Worm (Caenorhabditis elegans): ENCODE measurements around the gene col-37.
"Not testable (repeated sequence)": the region's sequence is repeated elsewhere in the genome, so short reads cannot be mapped to it uniquely, and the experiment has no call there.

Gene col-37

DNA sequence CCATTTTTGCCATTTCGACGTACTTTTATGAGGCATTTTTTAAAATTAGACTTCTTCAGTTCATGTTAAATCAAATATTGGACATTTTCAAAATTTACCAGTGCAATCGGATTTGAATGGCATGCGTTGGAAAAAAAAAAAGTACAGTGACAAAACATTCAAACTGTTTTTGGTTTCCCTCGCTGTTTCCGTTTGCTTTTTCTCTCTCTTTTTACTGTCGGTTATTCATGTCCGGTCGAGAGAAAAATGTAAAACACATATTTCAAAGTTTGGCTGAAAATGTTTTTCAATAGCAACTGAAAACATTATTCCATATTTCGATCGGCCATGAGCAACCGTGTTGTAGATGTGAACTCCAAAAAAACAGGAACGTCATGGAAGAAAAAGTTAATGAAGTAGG is 26.9 kb downstream of the col-37 start, which contains the start of gene C27A7.3:
C27A7.3 (plus strand) TSS at position 301 of the 400 bp plus-strand sequence.
- TF ChIP-seq mdl-1 (tag; optimal IDR thresholded peaks at IDR 0.05) (no peak), snpc-4 (tag; optimal IDR thresholded peaks at IDR 0.05) (no peak), nhr-12 (tag; optimal IDR thresholded peaks at IDR 0.05) (no peak), lsy-2 (tag; optimal IDR thresholded peaks at IDR 0.05) (no peak), F13H6.1 (tag; optimal IDR thresholded peaks at IDR 0.05) (no peak), sma-3 (GFP tag; optimal IDR thresholded peaks at IDR 0.05) (no peak), peb-1 (tag; optimal IDR thresholded peaks at IDR 0.05) (no peak), nhr-6 (tag; optimal IDR thresholded peaks at IDR 0.05) (no peak), sma-9 (GFP tag; optimal IDR thresholded peaks at IDR 0.05) (no peak), sma-9 (tag; optimal IDR thresholded peaks at IDR 0.05) (no peak), nhr-77 (tag; optimal IDR thresholded peaks at IDR 0.05) (no peak), nhr-11 (tag; optimal IDR thresholded peaks at IDR 0.05) (no peak), ceh-16 (tag; optimal IDR thresholded peaks at IDR 0.05) (no peak)

- no peak for TF ChIP-seq blmp-1 (tag; optimal IDR thresholded peaks at IDR 0.05; ENCODE audit: insufficient read depth)
- no peak for TF ChIP-seq elt-3 (tag; optimal IDR thresholded peaks at IDR 0.05)
- no peak for TF ChIP-seq alr-1 (tag; optimal IDR thresholded peaks at IDR 0.05)
- no peak for TF ChIP-seq peb-1 (tag; optimal IDR thresholded peaks at IDR 0.05)
- TF ChIP-seq ceh-82 (tag; optimal IDR thresholded peaks at IDR 0.05), result no peak
- no peak for TF ChIP-seq mbf-1 (tag; optimal IDR thresholded peaks at IDR 0.05)
- TF ChIP-seq ama-1 (optimal IDR thresholded peaks at IDR 0.05), result no peak
- no peak for TF ChIP-seq nhr-12 (tag; optimal IDR thresholded peaks at IDR 0.05)
- no peak for TF ChIP-seq dmd-4 (tag; optimal IDR thresholded peaks at IDR 0.05)
- no peak for TF ChIP-seq mdl-1 (tag; optimal IDR thresholded peaks at IDR 0.05)
- TF ChIP-seq nhr-11 (tag; optimal IDR thresholded peaks at IDR 0.05), result no peak
- TF ChIP-seq F13H6.1 (tag; optimal IDR thresholded peaks at IDR 0.05), result no peak
- TF ChIP-seq R02D3.7 (tag; optimal IDR thresholded peaks at IDR 0.05), result no peak
- no peak for TF ChIP-seq skn-1 (tag; optimal IDR thresholded peaks at IDR 0.05)
- TF ChIP-seq gmeb-1 (tag; optimal IDR thresholded peaks at IDR 0.05), result no peak
- TF ChIP-seq sma-9 (GFP tag; optimal IDR thresholded peaks at IDR 0.05), result no peak
- TF ChIP-seq sma-9 (tag; optimal IDR thresholded peaks at IDR 0.05), result no peak
- TF ChIP-seq nhr-129 (tag; optimal IDR thresholded peaks at IDR 0.05), result no peak
- TF ChIP-seq nhr-23 (tag; optimal IDR thresholded peaks at IDR 0.05), result no peak
- TF ChIP-seq unc-39 (tag; optimal IDR thresholded peaks at IDR 0.05), result no peak
Measured at ce11 chrV:12137942-12138341, 29.6 kb downstream of the col-37 start.

DNA sequence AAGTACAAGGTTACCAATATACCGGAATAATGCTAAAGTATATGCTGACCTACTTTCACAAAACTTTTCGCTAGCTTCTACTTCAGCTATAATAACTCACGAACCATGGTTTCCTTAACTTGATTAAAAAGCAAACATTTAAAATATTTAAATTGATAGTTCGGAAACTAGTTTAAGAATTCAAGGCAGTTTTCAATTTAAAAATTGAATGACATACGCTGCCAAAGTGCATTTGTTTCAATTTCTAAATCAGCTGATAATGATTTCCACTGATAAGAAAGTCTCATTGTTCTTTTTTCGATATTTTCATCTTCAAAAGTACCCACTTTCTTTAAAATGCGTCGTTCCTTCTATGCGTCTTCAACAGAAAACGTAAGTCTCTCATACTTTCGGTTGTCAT is 36.4 kb downstream of the col-37 start, which contains the start of gene enpp-1:
enpp-1 (plus strand) TSS at position 301 of the 400 bp plus-strand sequence.
- not testable (repeated sequence) for TF ChIP-seq lsy-2, egl-27, ceh-16 (tag; optimal IDR thresholded peaks at IDR 0.05)

DNA sequence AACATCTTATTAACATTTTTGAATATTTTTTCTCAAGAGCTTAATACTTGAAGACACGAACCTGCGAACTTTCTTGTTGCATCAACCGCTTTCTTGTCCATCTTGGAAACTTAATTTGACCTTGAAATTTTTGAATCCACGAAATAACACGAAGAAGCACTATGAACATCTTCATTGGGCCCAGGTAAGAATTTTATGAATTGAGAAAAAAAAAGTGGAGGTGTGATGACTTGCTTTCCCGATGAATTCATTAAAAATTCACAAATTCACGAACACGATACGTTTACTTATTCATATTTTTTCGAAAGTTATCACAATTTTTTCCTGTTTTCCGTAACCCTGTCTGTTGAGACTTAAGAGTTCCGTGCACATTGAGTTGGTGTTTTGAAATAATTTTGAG is 36.9 kb downstream of the col-37 start, which contains the start of gene C27A7.6:
C27A7.6 (minus strand) TSS at position 101 of the 400 bp plus-strand sequence.
- TF ChIP-seq skn-1, zag-1, crh-2 (tag; optimal IDR thresholded peaks at IDR 0.05): not testable (repeated sequence)

DNA sequence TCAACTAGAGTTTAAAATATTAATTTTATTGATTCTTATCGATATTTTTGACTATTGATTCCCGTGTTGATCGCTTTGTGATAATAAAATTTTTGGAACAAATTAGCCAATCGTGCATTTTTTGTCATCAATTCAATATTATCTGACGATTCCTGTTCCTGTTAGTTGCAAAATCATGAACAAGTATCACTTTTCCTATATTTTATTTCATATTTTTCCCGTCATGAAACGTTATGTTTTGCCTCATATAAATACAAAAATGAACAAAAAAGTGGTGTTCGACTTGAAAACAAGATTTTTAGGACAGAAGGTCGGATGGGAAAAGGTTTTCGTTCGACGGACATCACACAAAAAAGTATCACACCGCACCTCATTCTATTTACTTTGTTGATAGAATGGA is 46.3 kb downstream of the col-37 start, which contains the start of gene C13C4.6:
C13C4.6 (plus strand) TSS at position 301 of the 400 bp plus-strand sequence.
- TF ChIP-seq aly-2 (tag; optimal IDR thresholded peaks at IDR 0.05) (no peak), egl-27 (tag; optimal IDR thresholded peaks at IDR 0.05) (no peak), blmp-1 (tag; optimal IDR thresholded peaks at IDR 0.05; ENCODE audit: insufficient read depth) (no peak), ceh-16 (tag; optimal IDR thresholded peaks at IDR 0.05) (no peak), sem-4 (tag; optimal IDR thresholded peaks at IDR 0.05) (no peak), ama-1 (optimal IDR thresholded peaks at IDR 0.05) (no peak), elt-1 (tag; optimal IDR thresholded peaks at IDR 0.05) (no peak), elt-3 (tag; optimal IDR thresholded peaks at IDR 0.05) (no peak)

DNA sequence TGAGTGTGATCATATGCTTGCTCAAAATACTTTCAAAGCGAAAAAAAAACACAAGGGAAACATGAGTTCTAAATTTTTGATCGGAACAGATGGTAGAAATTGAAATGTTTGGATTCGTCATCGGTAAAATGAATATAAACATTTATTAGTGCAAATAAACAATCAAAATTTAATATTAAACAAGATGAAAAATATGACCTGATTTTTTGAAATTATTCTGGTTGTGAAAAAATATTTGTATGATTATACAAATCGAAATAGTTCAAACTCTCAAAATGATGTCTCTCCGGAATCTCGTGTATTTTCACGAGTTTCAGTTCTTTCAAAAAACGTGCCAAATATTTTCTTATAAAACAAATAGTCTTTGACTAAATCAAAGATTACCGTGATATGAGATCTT is 47.2 kb downstream of the col-37 start, which contains the start of gene C13C4.7:
C13C4.7 (minus strand) TSS at position 101 of the 400 bp plus-strand sequence.
- TF ChIP-seq nhr-77 (tag; optimal IDR thresholded peaks at IDR 0.05), result no peak
- TF ChIP-seq lin-39 (tag; optimal IDR thresholded peaks at IDR 0.05), result no peak
- TF ChIP-seq sem-4 (tag; optimal IDR thresholded peaks at IDR 0.05), result no peak
- no peak for TF ChIP-seq lin-11 (tag; optimal IDR thresholded peaks at IDR 0.05)
- no peak for TF ChIP-seq unc-62 (GFP tag; optimal IDR thresholded peaks at IDR 0.05)
- TF ChIP-seq R02D3.7 (tag; optimal IDR thresholded peaks at IDR 0.05), result no peak
- TF ChIP-seq ztf-1 (GFP tag; conservative IDR thresholded peaks at IDR 0.05), result no peak
- TF ChIP-seq lin-13 (GFP tag; optimal IDR thresholded peaks at IDR 0.05), result no peak
- no peak for TF ChIP-seq nhr-10 (tag; optimal IDR thresholded peaks at IDR 0.05)
- no peak for TF ChIP-seq Y55F3AM.14 (GFP tag; optimal IDR thresholded peaks at IDR 0.05)
